Worm (Caenorhabditis elegans) whole organism, L1 larva: ENCODE results near the gene K02D10.1.

Experiments
- C04F5.9 ChIP-seq: sonication (generic microtip); optimal IDR thresholded peaks from 2 replicates; lab custom pipeline; 2016; ENCODE audit warnings: missing genetic modification characterization, missing compliant biosample characterization
- C16A3.4 ChIP-seq: fragments of 150-350 bp; optimal IDR thresholded peaks from 2 replicates; lab custom pipeline; 2014; ENCODE audit warnings: missing biosample characterization, missing genetic modification characterization
- C34B4.2 ChIP-seq: sonication (generic microtip); optimal IDR thresholded peaks from 2 replicates; lab custom pipeline; 2017; ENCODE audit warnings: mild to moderate bottlenecking, missing genetic modification characterization, missing compliant biosample characterization
- F16B12.6 ChIP-seq: fragments of 150-350 bp; optimal IDR thresholded peaks from 2 replicates; lab custom pipeline; 2014; ENCODE audit warnings: missing biosample characterization, missing genetic modification characterization
- alr-1 ChIP-seq: fragments of 200-800 bp; sonication (Bioruptor generic); optimal IDR thresholded peaks from 2 replicates; lab custom pipeline; 2018; ENCODE audit warnings: borderline replicate concordance, mild to moderate bottlenecking, missing genetic modification characterization, missing compliant biosample characterization
- aly-2 ChIP-seq: fragments of 150-350 bp; optimal IDR thresholded peaks from 2 replicates; lab custom pipeline; 2014; ENCODE audit warnings: missing biosample characterization, missing genetic modification characterization
- ama-1 ChIP-seq: fragments of 150-350 bp; optimal IDR thresholded peaks from 2 replicates; lab custom pipeline; 2014
- ceh-63 ChIP-seq: fragments of 200-800 bp; sonication (Bioruptor generic); optimal IDR thresholded peaks from 2 replicates; lab custom pipeline; 2018; ENCODE audit warnings: mild to moderate bottlenecking, missing genetic modification characterization, missing compliant biosample characterization
- ceh-8 ChIP-seq: fragments of 200-800 bp; sonication (Bioruptor generic); optimal IDR thresholded peaks from 2 replicates; lab custom pipeline; 2018; ENCODE audit warnings: mild to moderate bottlenecking, missing genetic modification characterization, moderate library complexity, missing compliant biosample characterization
- ceh-90 ChIP-seq: sonication (generic microtip); optimal IDR thresholded peaks from 2 replicates; lab custom pipeline; 2016; ENCODE audit warnings: missing genetic modification characterization, missing compliant biosample characterization
- ces-1 ChIP-seq: fragments of 150-350 bp; optimal IDR thresholded peaks from 2 replicates; lab custom pipeline; 2014; ENCODE audit warnings: missing biosample characterization, missing genetic modification reagents, missing genetic modification characterization
- dpl-1 ChIP-seq, 3 experiments: fragments of 150-350 bp in 2 of 3; sonication (generic microtip) in 1 of 3; optimal IDR thresholded peaks; 2 replicates each; lab custom pipeline; 2014 to 2017; ENCODE audit warnings: missing biosample characterization in 3 of 3, missing genetic modification characterization in 3 of 3, missing genetic modification reagents in 3 of 3
- dsc-1 ChIP-seq: sonication (generic microtip); optimal IDR thresholded peaks from 2 replicates; lab custom pipeline; 2016; ENCODE audit warnings: mild to moderate bottlenecking, missing genetic modification characterization, missing compliant biosample characterization
- efl-3 ChIP-seq: fragments of 200-800 bp; sonication (Bioruptor generic); optimal IDR thresholded peaks from 2 replicates; lab custom pipeline; 2018; ENCODE audit warnings: mild to moderate bottlenecking, missing genetic modification characterization, missing compliant biosample characterization
- egl-27 ChIP-seq, 2 experiments: fragments of 150-350 bp in 1 of 2; sonication (generic microtip); optimal IDR thresholded peaks; 3 replicates each; lab custom pipeline; 2017 to 2018; ENCODE audit warnings: missing biosample characterization in 2 of 2, missing genetic modification characterization in 2 of 2, missing genetic modification reagents in 2 of 2
- elt-2 ChIP-seq: sonication (generic microtip); optimal IDR thresholded peaks from 2 replicates; lab custom pipeline; 2016; ENCODE audit warnings: missing genetic modification characterization, mild to moderate bottlenecking, inconsistent platforms, missing compliant biosample characterization, missing genetic modification reagents
- elt-3 ChIP-seq, 6 experiments: fragments of 150-350 bp in 1 of 6; sonication (generic microtip); optimal IDR thresholded peaks; 2 replicates each; lab custom pipeline; 2017 to 2018; ENCODE audit warnings: missing biosample characterization in 6 of 6, missing genetic modification characterization in 6 of 6, inconsistent platforms in 1 of 6
- ets-5 ChIP-seq: fragments of 200-800 bp; sonication (Bioruptor generic); IDR thresholded peaks from 2 replicates; pipeline ENCODE4 v1.3.6; 2022; ENCODE audit warnings: missing genetic modification characterization, missing compliant biosample characterization
- fkh-10 ChIP-seq: sonication (generic microtip); optimal IDR thresholded peaks from 2 replicates; lab custom pipeline; 2017; ENCODE audit warnings: missing biosample characterization, missing genetic modification reagents, missing genetic modification characterization
- fkh-4 ChIP-seq: sonication (generic microtip); optimal IDR thresholded peaks from 2 replicates; lab custom pipeline; 2016; ENCODE audit warnings: missing compliant biosample characterization, missing genetic modification characterization, borderline replicate concordance
- grh-1 ChIP-seq: fragments of 200-800 bp; sonication (Bioruptor generic); IDR thresholded peaks from 2 replicates; pipeline ENCODE4 v1.3.6; 2022; ENCODE audit warnings: missing genetic modification reagents, missing genetic modification characterization, missing compliant biosample characterization
- hlh-17 ChIP-seq: fragments of 200-800 bp; sonication (Bioruptor generic); optimal IDR thresholded peaks from 2 replicates; lab custom pipeline; 2018; ENCODE audit warnings: missing genetic modification characterization, mild to moderate bottlenecking, missing compliant biosample characterization, moderate library complexity, borderline replicate concordance
- hlh-4 ChIP-seq: sonication (generic microtip); optimal IDR thresholded peaks from 2 replicates; lab custom pipeline; 2016; ENCODE audit warnings: mild to moderate bottlenecking, missing genetic modification characterization, missing compliant biosample characterization
- irx-1 ChIP-seq: sonication (generic microtip); optimal IDR thresholded peaks from 2 replicates; lab custom pipeline; 2016; ENCODE audit warnings: missing genetic modification characterization, missing compliant biosample characterization
- isw-1 ChIP-seq: fragments of 200-800 bp; sonication (Bioruptor generic); IDR thresholded peaks from 2 replicates; pipeline ENCODE4 v1.3.6; 2022; ENCODE audit warnings: missing genetic modification characterization, missing compliant biosample characterization
- lin-13 ChIP-seq: fragments of 150-350 bp; optimal IDR thresholded peaks from 2 replicates; lab custom pipeline; 2014; ENCODE audit warnings: missing biosample characterization, missing genetic modification reagents, missing genetic modification characterization
- lin-39 ChIP-seq: fragments of 150-350 bp; optimal IDR thresholded peaks from 2 replicates; lab custom pipeline; 2014; ENCODE audit warnings: missing biosample characterization, missing genetic modification reagents, missing genetic modification characterization
- lsy-2 ChIP-seq, 2 experiments: fragments of 150-350 bp; optimal IDR thresholded peaks; 2 replicates each; lab custom pipeline; 2014; ENCODE audit warnings: missing biosample characterization in 2 of 2, missing genetic modification characterization in 2 of 2
- mab-9 ChIP-seq: fragments of 200-800 bp; sonication (Bioruptor generic); IDR thresholded peaks from 2 replicates; pipeline ENCODE4 v1.3.6; 2022; ENCODE audit warnings: missing genetic modification reagents, missing genetic modification characterization, missing compliant biosample characterization
- nhr-11 ChIP-seq: fragments of 150-350 bp; optimal IDR thresholded peaks from 2 replicates; lab custom pipeline; 2014; ENCODE audit warnings: missing biosample characterization, missing genetic modification characterization
- nhr-12 ChIP-seq: sonication (generic microtip); optimal IDR thresholded peaks from 2 replicates; lab custom pipeline; 2017; ENCODE audit warnings: missing biosample characterization, missing genetic modification characterization
- nhr-19 ChIP-seq: fragments of 200-800 bp; sonication (Bioruptor generic); conservative IDR thresholded peaks from 2 replicates; pipeline ENCODE4 v1.3.6; 2022; ENCODE audit warnings: missing genetic modification characterization, missing compliant biosample characterization
- nhr-237 ChIP-seq: fragments of 150-350 bp; optimal IDR thresholded peaks from 2 replicates; lab custom pipeline; 2014; ENCODE audit warnings: missing biosample characterization, missing genetic modification characterization
- nhr-28 ChIP-seq: fragments of 150-350 bp; optimal IDR thresholded peaks from 2 replicates; lab custom pipeline; 2014; ENCODE audit warnings: missing biosample characterization, missing genetic modification characterization
- nhr-76 ChIP-seq: sonication (generic microtip); optimal IDR thresholded peaks from 2 replicates; lab custom pipeline; 2017; ENCODE audit warnings: missing biosample characterization, missing genetic modification characterization
- nhr-84 ChIP-seq: sonication (generic microtip); optimal IDR thresholded peaks from 2 replicates; lab custom pipeline; 2017; ENCODE audit warnings: missing biosample characterization, missing genetic modification characterization
- nhr-85 ChIP-seq: sonication (generic microtip); peaks from one replicate; lab custom pipeline; 2016; ENCODE audit warnings: missing genetic modification characterization, inconsistent platforms, missing compliant biosample characterization
- pax-3 ChIP-seq: fragments of 200-800 bp; sonication (Bioruptor generic); optimal IDR thresholded peaks from 2 replicates; lab custom pipeline; 2018; ENCODE audit warnings: mild to moderate bottlenecking, missing genetic modification characterization, moderate library complexity, missing compliant biosample characterization
- rnt-1 ChIP-seq: sonication (generic microtip); optimal IDR thresholded peaks from 2 replicates; lab custom pipeline; 2016; ENCODE audit warnings: mild to moderate bottlenecking, missing genetic modification characterization, moderate library complexity, missing compliant biosample characterization
- skn-1 ChIP-seq: fragments of 150-350 bp; optimal IDR thresholded peaks from 2 replicates; lab custom pipeline; 2014; ENCODE audit warnings: missing biosample characterization, missing genetic modification characterization
- snpc-4 ChIP-seq: fragments of 150-350 bp; optimal IDR thresholded peaks from 2 replicates; lab custom pipeline; 2014; ENCODE audit warnings: missing biosample characterization, missing genetic modification characterization
- snu-23 ChIP-seq: sonication (generic microtip); optimal IDR thresholded peaks from 2 replicates; lab custom pipeline; 2016; ENCODE audit warnings: missing genetic modification characterization, missing compliant biosample characterization
- sox-4 ChIP-seq: sonication (generic microtip); optimal IDR thresholded peaks from 2 replicates; lab custom pipeline; 2016; ENCODE audit warnings: missing genetic modification characterization, missing compliant biosample characterization
- sup-37 ChIP-seq: fragments of 200-800 bp; sonication (Bioruptor generic); optimal IDR thresholded peaks from 2 replicates; lab custom pipeline; 2018; ENCODE audit warnings: mild to moderate bottlenecking, missing genetic modification characterization, missing compliant biosample characterization
- swsn-7 ChIP-seq: sonication (generic microtip); optimal IDR thresholded peaks from 2 replicates; lab custom pipeline; 2016; ENCODE audit warnings: missing genetic modification characterization, missing compliant biosample characterization
- tbx-2 ChIP-seq: sonication (generic microtip); optimal IDR thresholded peaks from 2 replicates; lab custom pipeline; 2016; ENCODE audit warnings: missing genetic modification characterization, missing compliant biosample characterization
- tlp-1 ChIP-seq: fragments of 150-350 bp; optimal IDR thresholded peaks from 2 replicates; lab custom pipeline; 2014; ENCODE audit warnings: missing biosample characterization, missing genetic modification characterization
- vab-15 ChIP-seq: sonication (generic microtip); optimal IDR thresholded peaks from 2 replicates; lab custom pipeline; 2017; ENCODE audit warnings: missing genotype, mild to moderate bottlenecking, missing genetic modification characterization, missing compliant biosample characterization
- xbp-1 ChIP-seq: sonication (generic microtip); optimal IDR thresholded peaks from 2 replicates; lab custom pipeline; 2016; ENCODE audit warnings: missing genetic modification characterization, missing compliant biosample characterization
- zag-1 ChIP-seq: fragments of 150-350 bp; optimal IDR thresholded peaks from 2 replicates; lab custom pipeline; 2014; ENCODE audit warnings: missing biosample characterization, missing genetic modification characterization
- zip-4 ChIP-seq: fragments of 200-800 bp; sonication (Bioruptor generic); optimal IDR thresholded peaks from 2 replicates; lab custom pipeline; 2018; ENCODE audit warnings: mild to moderate bottlenecking, missing genetic modification characterization, moderate library complexity, missing compliant biosample characterization

Gene K02D10.1

DNA sequence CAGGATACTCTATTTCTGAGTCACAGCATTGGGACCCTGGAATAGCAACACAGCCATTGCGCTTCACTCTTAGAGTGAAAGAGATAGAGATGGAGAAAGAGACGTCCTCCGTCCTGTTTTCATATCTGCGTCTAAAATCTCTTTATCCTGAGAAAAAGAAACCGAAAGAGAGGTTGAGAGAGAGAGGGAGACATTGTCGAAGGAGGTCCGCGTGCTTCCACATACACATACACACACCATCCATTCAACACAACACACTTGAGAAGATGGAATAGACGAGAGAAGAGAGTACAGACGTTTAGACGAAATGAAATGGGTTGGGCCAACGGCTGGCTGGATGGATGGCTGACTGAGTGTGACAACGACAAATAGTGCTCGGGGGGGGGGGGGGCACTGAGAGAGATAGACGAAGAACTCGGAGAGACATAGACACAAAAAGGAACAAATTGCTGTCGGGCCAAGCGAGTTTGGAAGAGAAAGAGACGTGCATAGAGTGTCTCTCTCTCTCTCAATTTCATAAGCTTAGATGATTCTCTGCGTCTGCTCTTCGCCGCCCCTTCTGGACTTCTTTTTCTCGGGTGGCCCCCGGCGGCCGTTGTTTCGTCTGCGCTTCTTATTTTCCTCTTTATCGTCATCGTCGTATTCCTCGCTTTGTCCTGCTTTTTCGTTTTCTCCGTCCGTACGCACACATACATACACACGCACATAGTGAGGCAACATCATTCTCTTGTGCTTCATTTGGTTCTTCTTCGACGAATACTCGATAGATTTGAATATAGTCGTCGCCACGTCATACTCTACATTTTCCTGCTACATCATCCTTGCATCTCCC is 30.8 kb downstream of the K02D10.1 start, which contains the start of gene F54F2.6 (continued):
- TF ChIP-seq ceh-8 (GFP tag; lab: Kevin White, UChicago), result peak; percentile 67
- TF ChIP-seq C34B4.2 (tag; lab: Kevin White, UChicago), result no peak
- no peak for TF ChIP-seq hlh-17 (GFP tag; lab: Kevin White, UChicago)
- peak; percentile 90 for TF ChIP-seq lin-13 (GFP tag; lab: Kevin White, UChicago)
- TF ChIP-seq grh-1, result peak; percentile 55; the same call in 1 of the 2 replicates
- TF ChIP-seq elt-3 (tag; optimal IDR thresholded peaks at IDR 0.05; lab: Kevin White, UChicago), result peak in 1 of 6 experiments; percentile 23
- peak; percentile 86 for TF ChIP-seq nhr-11 (tag; lab: Kevin White, UChicago)
- TF ChIP-seq zip-4 (GFP tag; lab: Kevin White, UChicago), result peak; percentile 53
- TF ChIP-seq ama-1 (lab: Kevin White, UChicago), result no peak
- TF ChIP-seq zag-1 (tag; lab: Kevin White, UChicago), result peak; percentile 71
- no peak for TF ChIP-seq alr-1 (tag; lab: Kevin White, UChicago)
- TF ChIP-seq efl-3 (GFP tag; lab: Kevin White, UChicago), result no peak
- TF ChIP-seq fkh-4 (tag; lab: Kevin White, UChicago), result peak; percentile 79
- no peak for TF ChIP-seq skn-1 (tag; lab: Kevin White, UChicago)
- peak; percentile 86 for TF ChIP-seq rnt-1 (tag; lab: Kevin White, UChicago)
- TF ChIP-seq lsy-2 (tag; optimal IDR thresholded peaks at IDR 0.05; lab: Kevin White, UChicago), result peak; percentile 84 to 89
- TF ChIP-seq nhr-12, result no peak
- peak; percentile 73 for TF ChIP-seq isw-1 (GFP tag; lab: Robert Waterston, UW)
- peak; percentile 89 for TF ChIP-seq dsc-1
- peak; percentile 76 for TF ChIP-seq mab-9 (GFP tag; lab: Robert Waterston, UW)
- TF ChIP-seq vab-15, result peak; percentile 92
- TF ChIP-seq egl-27 (tag; optimal IDR thresholded peaks at IDR 0.05; lab: Kevin White, UChicago), result peak; percentile 85 to 94
- TF ChIP-seq tlp-1 (tag; lab: Kevin White, UChicago), result no peak
- TF ChIP-seq lin-39 (tag; lab: Kevin White, UChicago), result peak; percentile 63
- peak; percentile 73 for TF ChIP-seq C16A3.4 (tag; lab: Kevin White, UChicago)
- TF ChIP-seq swsn-7, result peak; percentile 94
- peak; percentile 17 for TF ChIP-seq ceh-90 (tag; lab: Kevin White, UChicago)
- TF ChIP-seq F16B12.6 (tag; lab: Kevin White, UChicago), result peak; percentile 8
- peak; percentile 97 for TF ChIP-seq nhr-85 (tag; lab: Kevin White, UChicago)
- no peak for TF ChIP-seq nhr-28 (tag; lab: Kevin White, UChicago)
- no peak for TF ChIP-seq ceh-63 (GFP tag; lab: Kevin White, UChicago)
- TF ChIP-seq elt-2 (tag; lab: Kevin White, UChicago), result peak; percentile 71
- peak; percentile 90 for TF ChIP-seq snu-23 (GFP tag; lab: Kevin White, UChicago)
- no peak for TF ChIP-seq ets-5
- peak; percentile 86 for TF ChIP-seq sup-37 (GFP tag; lab: Kevin White, UChicago)
- no peak for TF ChIP-seq C04F5.9
- TF ChIP-seq xbp-1 (tag; lab: Kevin White, UChicago), result peak; percentile 83
- peak; percentile 26 to 60 (median 51) for TF ChIP-seq dpl-1 (GFP tag; optimal IDR thresholded peaks at IDR 0.05; lab: Kevin White, UChicago)
- no peak for TF ChIP-seq nhr-84 (tag; lab: Kevin White, UChicago)
- TF ChIP-seq tbx-2 (tag; lab: Kevin White, UChicago), result peak; percentile 97
- peak; percentile 89 for TF ChIP-seq irx-1
- no peak for TF ChIP-seq nhr-237 (tag; lab: Kevin White, UChicago)
- no peak for TF ChIP-seq ces-1
- TF ChIP-seq sox-4, result peak; percentile 59
- TF ChIP-seq fkh-10 (GFP tag; lab: Kevin White, UChicago), result peak; percentile 90
- TF ChIP-seq aly-2, result peak; percentile 74
- peak; percentile 32 for TF ChIP-seq nhr-76 (tag; lab: Kevin White, UChicago)
- peak; percentile 86 for TF ChIP-seq pax-3 (tag; lab: Kevin White, UChicago)
- peak; percentile 62 for TF ChIP-seq snpc-4 (tag; lab: Kevin White, UChicago)
- no peak for TF ChIP-seq hlh-4 (tag; lab: Kevin White, UChicago)
- TF ChIP-seq nhr-19, result peak; percentile 90
